Worm (Caenorhabditis elegans): ENCODE results near the gene K05F1.9.

Gene K05F1.9

DNA sequence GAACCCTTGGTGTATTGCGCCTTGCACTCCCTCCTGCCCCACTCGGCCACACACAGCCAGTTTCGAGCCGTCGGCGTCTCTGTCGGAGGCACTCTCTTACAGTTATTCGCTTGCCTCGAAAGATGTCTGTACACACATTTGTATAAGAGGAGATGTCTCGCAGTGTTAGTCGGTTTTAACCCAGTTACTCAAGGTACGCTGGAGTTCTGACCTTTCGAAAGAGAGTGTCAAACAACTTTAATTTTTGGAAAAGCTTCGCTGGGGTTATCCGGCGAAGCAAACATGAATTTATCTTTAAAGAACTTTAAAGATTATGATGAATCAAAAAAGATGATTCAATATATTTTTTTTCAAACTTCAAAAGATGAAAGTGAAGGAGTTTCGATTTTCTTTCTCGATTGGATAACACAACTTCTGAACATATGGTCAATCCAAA lies 43.7 kb upstream of the K05F1.9 start (continued):
- TF ChIP-seq hlh-6 (tag; optimal IDR thresholded peaks at IDR 0.05) (peak; percentile 65), pros-1 (tag; optimal IDR thresholded peaks at IDR 0.05) (peak; percentile 87), elt-2 (tag; optimal IDR thresholded peaks at IDR 0.05) (peak; percentile 99), ceh-31 (tag; optimal IDR thresholded peaks at IDR 0.05) (peak; percentile 95), K09A11.1 (tag; optimal IDR thresholded peaks at IDR 0.05; ENCODE audit: insufficient read depth) (peak; percentile 76), zip-5 (tag; optimal IDR thresholded peaks at IDR 0.05) (peak; percentile 32), ref-2 (tag; optimal IDR thresholded peaks at IDR 0.05) (peak; percentile 87), F13H6.1 (tag; optimal IDR thresholded peaks at IDR 0.05) (peak; percentile 87), hlh-15 (tag; optimal IDR thresholded peaks at IDR 0.05) (peak; percentile 65), fkh-6 (tag; optimal IDR thresholded peaks at IDR 0.05) (peak; percentile 72), nfya-1 (tag; optimal IDR thresholded peaks at IDR 0.05) (peak; percentile 92), ceh-24 (tag; optimal IDR thresholded peaks at IDR 0.05) (peak; percentile 68), C08G9.2 (tag; optimal IDR thresholded peaks at IDR 0.05) (peak; percentile 82), npax-4 (tag; optimal IDR thresholded peaks at IDR 0.05) (peak; percentile 54), ceh-2 (tag; optimal IDR thresholded peaks at IDR 0.05) (peak; percentile 82), ets-4 (tag; optimal IDR thresholded peaks at IDR 0.05) (peak; percentile 85), pag-3 (tag; optimal IDR thresholded peaks at IDR 0.05; ENCODE audit: borderline replicate concordance) (peak; percentile 70), gmeb-2 (tag; optimal IDR thresholded peaks at IDR 0.05) (peak; percentile 55), rnt-1 (tag; optimal IDR thresholded peaks at IDR 0.05) (peak; percentile 86), ama-1 (optimal IDR thresholded peaks at IDR 0.05) (peak; percentile 100), ttx-3 (tag; optimal IDR thresholded peaks at IDR 0.05) (peak; percentile 70), ceh-9 (tag; optimal IDR thresholded peaks at IDR 0.05) (no peak), ceh-14 (tag; optimal IDR thresholded peaks at IDR 0.05) (peak; percentile 94), nhr-11 (tag; optimal IDR thresholded peaks at IDR 0.05) (peak; percentile 58), sox-2 (GFP tag; IDR thresholded peaks at IDR 0.05) (peak; percentile 32), sdc-2 (tag; optimal IDR thresholded peaks at IDR 0.05) (peak; percentile 74), ceh-48 (tag; optimal IDR thresholded peaks at IDR 0.05) (peak; percentile 41), pha-2 (tag; optimal IDR thresholded peaks at IDR 0.05) (peak; percentile 82), unc-86 (tag; optimal IDR thresholded peaks at IDR 0.05) (peak; percentile 83), ceh-6 (GFP tag; optimal IDR thresholded peaks at IDR 0.05) (peak; percentile 53), elt-4 (tag; optimal IDR thresholded peaks at IDR 0.05) (no peak), tbx-2 (tag; optimal IDR thresholded peaks at IDR 0.05) (peak; percentile 96), lim-6 (tag; optimal IDR thresholded peaks at IDR 0.05) (peak; percentile 77), nhr-232 (tag; optimal IDR thresholded peaks at IDR 0.05) (peak; percentile 46), hlh-8 (tag; optimal IDR thresholded peaks at IDR 0.05) (peak; percentile 76), che-1 (tag; optimal IDR thresholded peaks at IDR 0.05) (peak; percentile 66), ztf-16 (tag; optimal IDR thresholded peaks at IDR 0.05) (peak; percentile 83), sox-4 (tag; optimal IDR thresholded peaks at IDR 0.05) (peak; percentile 81), pax-1 (tag; optimal IDR thresholded peaks at IDR 0.05) (peak; percentile 91)

DNA sequence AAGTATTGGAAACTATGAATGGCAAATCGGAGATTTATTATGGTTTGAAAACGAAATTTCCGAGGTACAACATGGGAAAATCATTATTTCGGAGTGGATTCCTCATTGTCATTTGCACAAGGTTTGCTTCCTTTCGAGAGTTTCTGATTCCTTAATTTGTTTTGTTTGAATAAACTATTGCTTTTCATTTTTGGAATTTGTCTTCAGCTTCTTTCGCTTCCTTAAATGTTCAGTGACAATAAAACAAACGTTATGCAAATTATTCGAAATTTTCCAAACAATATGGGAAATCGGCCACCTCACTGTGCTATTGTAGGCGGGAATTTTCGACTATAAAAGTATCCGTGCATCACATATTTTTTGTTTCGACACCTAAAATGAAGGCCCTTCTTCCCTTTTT lies 40.9 kb upstream of the K05F1.9 start, which contains the start of gene nep-25:
nep-25 (plus strand) TSS at position 375 of the 400 bp plus-strand sequence.
- TF ChIP-seq fax-1 (tag; optimal IDR thresholded peaks at IDR 0.05) (no peak), ceh-6 (GFP tag; optimal IDR thresholded peaks at IDR 0.05) (no peak), nhr-232 (tag; optimal IDR thresholded peaks at IDR 0.05) (no peak), C38D4.7 (GFP tag; optimal IDR thresholded peaks at IDR 0.05) (no peak)

DNA sequence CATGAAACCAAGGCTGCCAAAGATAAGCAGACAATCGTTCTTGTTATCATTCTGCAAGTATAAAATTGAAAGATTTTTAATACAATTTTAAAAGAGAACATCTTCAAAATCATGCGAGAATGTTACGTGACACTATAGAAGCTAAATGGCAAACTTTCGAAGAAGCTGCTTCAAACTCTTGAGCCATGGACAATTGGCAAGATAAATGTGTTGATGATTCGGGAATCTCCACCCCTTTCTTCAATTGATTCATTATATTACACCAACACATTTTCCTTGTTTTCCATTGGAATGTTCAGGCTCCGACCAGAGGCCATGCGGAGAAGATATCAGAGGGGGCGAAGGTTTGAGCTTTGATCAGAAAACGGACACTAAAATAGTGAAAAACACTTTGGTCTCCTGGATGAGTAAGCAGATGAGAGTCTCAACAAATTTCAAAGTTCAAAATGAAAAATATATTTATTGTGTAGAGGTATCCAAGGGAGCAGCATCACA lies 40.1 kb upstream of the K05F1.9 start, which contains the start of gene lec-5:
lec-5 (minus strand) TSS at position 51 of the 495 bp plus-strand sequence.
- TF ChIP-seq ceh-18 (tag; optimal IDR thresholded peaks at IDR 0.05) (peak; percentile 68), rnt-1 (tag; optimal IDR thresholded peaks at IDR 0.05) (peak; percentile 54), fkh-10 (GFP tag; optimal IDR thresholded peaks at IDR 0.05) (no peak), nfya-1 (tag; optimal IDR thresholded peaks at IDR 0.05) (no peak), pha-2 (tag; optimal IDR thresholded peaks at IDR 0.05) (no peak), ahr-1 (tag; optimal IDR thresholded peaks at IDR 0.05) (no peak)

Measured in whole organism, late embryonic.